Worm (Caenorhabditis elegans) whole organism, L4 larva: ENCODE data around the gene C16D9.1.

Experiments used
- F26F4.8 ChIP-seq: fragments of 200-800 bp; sonication (Bioruptor generic); conservative IDR thresholded peaks from 2 replicates; pipeline ENCODE4 v1.3.6; 2022; ENCODE audit warnings: missing genetic modification characterization, missing compliant biosample characterization
- F37D6.2 ChIP-seq: sonication (generic microtip); optimal IDR thresholded peaks from 2 replicates; lab custom pipeline; 2016; ENCODE audit warnings: mild to moderate bottlenecking, missing genetic modification characterization, missing compliant biosample characterization
- F49E8.2 ChIP-seq: sonication (generic microtip); optimal IDR thresholded peaks from 2 replicates; lab custom pipeline; 2016; ENCODE audit warnings: missing compliant biosample characterization, mild to moderate bottlenecking, missing genetic modification characterization, borderline replicate concordance
- R02D3.7 ChIP-seq: fragments of 150-350 bp; sonication (generic microtip); optimal IDR thresholded peaks from 3 replicates; lab custom pipeline; 2014; ENCODE audit warnings: missing biosample characterization, missing genetic modification characterization
- Y75B8A.6 ChIP-seq: fragments of 200-800 bp; sonication (Bioruptor generic); IDR thresholded peaks from 2 replicates; pipeline ENCODE4 v1.3.6; 2022; ENCODE audit warnings: missing genetic modification reagents, missing genetic modification characterization, missing compliant biosample characterization
- ZK337.2 ChIP-seq: fragments of 200-800 bp; sonication (Bioruptor generic); IDR thresholded peaks from 2 replicates; pipeline ENCODE4 v1.3.6; 2022; ENCODE audit warnings: missing genetic modification reagents, missing genetic modification characterization, missing compliant biosample characterization
- aha-1 ChIP-seq: fragments of 150-350 bp; peaks from one replicate; lab custom pipeline; 2014; ENCODE audit warnings: missing biosample characterization, missing genetic modification characterization
- aly-2 ChIP-seq: sonication (generic microtip); optimal IDR thresholded peaks from 2 replicates; lab custom pipeline; 2018; ENCODE audit warnings: missing biosample characterization, missing genetic modification characterization
- ama-1 ChIP-seq: fragments of 150-350 bp; optimal IDR thresholded peaks from 2 replicates; lab custom pipeline; 2014; ENCODE audit warnings: inconsistent platforms, mixed read lengths
- arid-1 ChIP-seq: fragments of 200-800 bp; sonication (Bioruptor generic); conservative IDR thresholded peaks from 2 replicates; pipeline ENCODE4 v1.3.6; 2022; ENCODE audit warnings: missing genetic modification reagents, missing genetic modification characterization, missing compliant biosample characterization
- ceh-20 ChIP-seq: fragments of 200-800 bp; sonication (Bioruptor generic); IDR thresholded peaks from 2 replicates; pipeline ENCODE4 v1.3.6; 2022; ENCODE audit warnings: missing genetic modification reagents, missing genetic modification characterization, missing compliant biosample characterization
- cey-2 ChIP-seq: sonication (generic microtip); optimal IDR thresholded peaks from 3 replicates; lab custom pipeline; 2017; ENCODE audit warnings: missing genetic modification characterization, mild to moderate bottlenecking, missing compliant biosample characterization, antibody characterized with exemption, borderline replicate concordance; ENCODE audit not compliant: insufficient read depth
- daf-12 ChIP-seq: fragments of 150-350 bp; optimal IDR thresholded peaks from 2 replicates; lab custom pipeline; 2014; ENCODE audit warnings: missing biosample characterization, missing genetic modification reagents, missing genetic modification characterization
- daf-16 ChIP-seq, 3 experiments: sonication (generic microtip); optimal IDR thresholded peaks; 2 replicates each; lab custom pipeline; 2016 to 2017; ENCODE audit warnings: missing genetic modification characterization in 3 of 3, missing genetic modification reagents in 3 of 3, mild to moderate bottlenecking in 2 of 3, missing compliant biosample characterization in 2 of 3, missing biosample characterization in 1 of 3, moderate library complexity in 1 of 3
- dmd-6 ChIP-seq: fragments of 200-800 bp; sonication (Bioruptor generic); IDR thresholded peaks from 2 replicates; pipeline ENCODE4 v1.3.6; 2022; ENCODE audit warnings: missing genetic modification reagents, missing genetic modification characterization, missing compliant biosample characterization
- dmd-9 ChIP-seq: fragments of 200-800 bp; sonication (Bioruptor generic); IDR thresholded peaks from 2 replicates; pipeline ENCODE4 v1.3.6; 2022; ENCODE audit warnings: missing genetic modification reagents, missing genetic modification characterization, missing compliant biosample characterization
- hlh-11 ChIP-seq: fragments of 200-800 bp; sonication (Bioruptor generic); optimal IDR thresholded peaks from 2 replicates; lab custom pipeline; 2018; ENCODE audit warnings: mild to moderate bottlenecking, missing genetic modification characterization, missing compliant biosample characterization
- hlh-30 ChIP-seq: sonication (generic microtip); optimal IDR thresholded peaks from 2 replicates; lab custom pipeline; 2017; ENCODE audit warnings: antibody characterized with exemption, mild to moderate bottlenecking, missing genetic modification characterization, missing compliant biosample characterization; ENCODE audit not compliant: insufficient read depth
- hmg-1.1 ChIP-seq: fragments of 200-800 bp; sonication (Bioruptor generic); IDR thresholded peaks from 2 replicates; pipeline ENCODE4 v1.3.6; 2022; ENCODE audit warnings: missing genetic modification reagents, missing genetic modification characterization, missing compliant biosample characterization
- lim-7 ChIP-seq: fragments of 200-800 bp; sonication (Bioruptor generic); IDR thresholded peaks from 2 replicates; pipeline ENCODE4 v1.3.6; 2022; ENCODE audit warnings: missing genetic modification characterization, missing compliant biosample characterization
- lin-15B ChIP-seq: fragments of 150-350 bp; sonication (generic microtip); optimal IDR thresholded peaks from 3 replicates; lab custom pipeline; 2014; ENCODE audit warnings: missing biosample characterization, missing genetic modification characterization
- lin-38 ChIP-seq: fragments of 200-800 bp; sonication (Bioruptor generic); IDR thresholded peaks from 2 replicates; pipeline ENCODE4 v1.3.6; 2022; ENCODE audit warnings: missing genetic modification reagents, missing genetic modification characterization, missing compliant biosample characterization
- lsy-2 ChIP-seq, 2 experiments: fragments of 150-350 bp in 1 of 2; sonication (generic microtip) in 1 of 2; optimal IDR thresholded peaks; 2 replicates each; lab custom pipeline; 2014 to 2017; ENCODE audit warnings: missing biosample characterization in 2 of 2, missing genetic modification characterization in 2 of 2
- mdl-1 ChIP-seq, 2 experiments: fragments of 150-350 bp in 1 of 2; sonication (generic microtip) in 1 of 2; optimal IDR thresholded peaks; 2 replicates each; lab custom pipeline; 2014 to 2017; ENCODE audit warnings: missing biosample characterization in 2 of 2, missing genetic modification characterization in 2 of 2
- nhr-237 ChIP-seq: sonication (generic microtip); optimal IDR thresholded peaks from 2 replicates; lab custom pipeline; 2017; ENCODE audit warnings: missing biosample characterization, missing genetic modification characterization
- nhr-25 ChIP-seq: sonication (generic microtip); optimal IDR thresholded peaks from 2 replicates; lab custom pipeline; 2017; ENCODE audit warnings: missing genetic modification characterization, mild to moderate bottlenecking, missing compliant biosample characterization, antibody characterized with exemption, moderate library complexity, borderline replicate concordance; ENCODE audit not compliant: insufficient read depth
- nhr-28 ChIP-seq: fragments of 150-350 bp; optimal IDR thresholded peaks from 2 replicates; lab custom pipeline; 2014; ENCODE audit warnings: missing biosample characterization, missing genetic modification characterization
- nhr-41 ChIP-seq: fragments of 200-800 bp; sonication (Bioruptor generic); IDR thresholded peaks from 2 replicates; pipeline ENCODE4 v1.3.6; 2022; ENCODE audit warnings: missing genetic modification reagents, missing genetic modification characterization, missing compliant biosample characterization
- nhr-42 ChIP-seq: fragments of 200-800 bp; sonication (Bioruptor generic); IDR thresholded peaks from 2 replicates; pipeline ENCODE4 v1.3.6; 2022; ENCODE audit warnings: missing genetic modification characterization, missing compliant biosample characterization
- nhr-48 ChIP-seq: sonication (generic microtip); optimal IDR thresholded peaks from 2 replicates; lab custom pipeline; 2016; ENCODE audit warnings: mild to moderate bottlenecking, missing genetic modification characterization, missing compliant biosample characterization
- nhr-76 ChIP-seq: fragments of 150-350 bp; optimal IDR thresholded peaks from 2 replicates; lab custom pipeline; 2014; ENCODE audit warnings: missing biosample characterization, missing genetic modification characterization
- pqm-1 ChIP-seq: sonication (generic microtip); optimal IDR thresholded peaks from 2 replicates; lab custom pipeline; 2017; ENCODE audit warnings: missing biosample characterization, missing genetic modification characterization
- rbr-2 ChIP-seq: sonication (generic microtip); optimal IDR thresholded peaks from 2 replicates; lab custom pipeline; 2016; ENCODE audit warnings: missing genotype, missing genetic modification characterization, missing compliant biosample characterization
- saeg-2 ChIP-seq: fragments of 200-800 bp; sonication (Bioruptor generic); IDR thresholded peaks from 2 replicates; pipeline ENCODE4 v1.3.6; 2022; ENCODE audit warnings: missing genetic modification reagents, missing genetic modification characterization, missing compliant biosample characterization
- sdz-12 ChIP-seq: fragments of 200-800 bp; sonication (Bioruptor generic); optimal IDR thresholded peaks from 2 replicates; lab custom pipeline; 2018; ENCODE audit warnings: mild to moderate bottlenecking, missing genetic modification characterization, missing compliant biosample characterization
- set-16 ChIP-seq: fragments of 200-800 bp; sonication (Bioruptor generic); IDR thresholded peaks from 2 replicates; pipeline ENCODE4 v1.3.6; 2022; ENCODE audit warnings: missing genetic modification reagents, missing genetic modification characterization, missing compliant biosample characterization
- skn-1 ChIP-seq: fragments of 150-350 bp; optimal IDR thresholded peaks from 2 replicates; lab custom pipeline; 2014; ENCODE audit warnings: missing biosample characterization, missing genetic modification characterization
- snpc-1.2 ChIP-seq: fragments of 200-800 bp; sonication (Bioruptor generic); IDR thresholded peaks from 2 replicates; pipeline ENCODE4 v1.3.6; 2022; ENCODE audit warnings: missing genetic modification reagents, missing genetic modification characterization, missing compliant biosample characterization
- spr-1 ChIP-seq: sonication (generic microtip); optimal IDR thresholded peaks from 2 replicates; lab custom pipeline; 2016; ENCODE audit warnings: mild to moderate bottlenecking, missing genetic modification characterization, missing compliant biosample characterization
- unc-39 ChIP-seq: sonication (generic microtip); optimal IDR thresholded peaks from 2 replicates; lab custom pipeline; 2017; ENCODE audit warnings: missing biosample characterization, missing genetic modification characterization
- unc-62 ChIP-seq, 3 experiments: fragments of 150-350 bp in 1 of 3; sonication (generic microtip); optimal IDR thresholded peaks in 2 of 3; peaks in 1 of 3; 1 replicate in 1 of 3; 2 replicates in 2 of 3; lab custom pipeline; 2014 to 2017; ENCODE audit warnings: missing biosample characterization in 3 of 3, missing genetic modification characterization in 3 of 3, missing genetic modification reagents in 3 of 3, missing genotype in 1 of 3
- zfp-3 ChIP-seq: fragments of 200-800 bp; sonication (Bioruptor generic); conservative IDR thresholded peaks from 2 replicates; pipeline ENCODE4 v1.3.6; 2022; ENCODE audit warnings: missing genetic modification reagents, missing genetic modification characterization, missing compliant biosample characterization
- zip-2 ChIP-seq: fragments of 150-350 bp; optimal IDR thresholded peaks from 2 replicates; lab custom pipeline; 2014; ENCODE audit warnings: missing biosample characterization, missing genetic modification characterization

C16D9.1 gene

DNA sequence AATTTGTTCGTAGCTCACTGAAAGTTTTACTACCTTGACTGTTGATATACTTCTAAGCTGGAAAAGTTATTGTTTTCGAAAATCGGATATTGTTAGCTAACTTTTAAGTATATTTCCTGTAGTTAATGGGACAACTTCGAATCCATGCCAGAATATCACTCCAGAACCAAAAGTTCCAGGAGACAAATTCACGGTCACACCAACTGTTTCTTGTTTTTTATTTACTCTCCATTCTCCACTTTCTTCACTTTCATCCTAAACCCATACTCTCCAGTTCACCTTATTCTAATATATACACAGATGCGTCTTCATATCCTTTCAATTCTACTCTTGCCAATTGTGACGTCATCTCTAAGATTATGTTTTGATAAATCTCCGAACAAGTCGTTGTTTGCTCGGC lies at the start of gene C16D9.1:
C16D9.1 (plus strand) TSS at position 301 of the 400 bp plus-strand sequence.
- no peak for TF ChIP-seq unc-62 (GFP tag; optimal IDR thresholded peaks at IDR 0.05 in 1 of 2; lab: Kevin White, UChicago)
- TF ChIP-seq unc-62 (tag; optimal IDR thresholded peaks at IDR 0.05; lab: Kevin White, UChicago): no peak
- no peak for TF ChIP-seq cey-2 (tag; lab: Kevin White, UChicago)
- no peak for TF ChIP-seq lin-15B (tag; lab: Kevin White, UChicago)
- no peak for TF ChIP-seq zip-2
- TF ChIP-seq nhr-41: no peak
- no peak for TF ChIP-seq nhr-237 (tag; lab: Kevin White, UChicago)
- TF ChIP-seq ama-1 (lab: Kevin White, UChicago): no peak
- TF ChIP-seq arid-1 (GFP tag; lab: Robert Waterston, UW): no peak
- TF ChIP-seq R02D3.7 (tag; lab: Kevin White, UChicago): no peak

DNA sequence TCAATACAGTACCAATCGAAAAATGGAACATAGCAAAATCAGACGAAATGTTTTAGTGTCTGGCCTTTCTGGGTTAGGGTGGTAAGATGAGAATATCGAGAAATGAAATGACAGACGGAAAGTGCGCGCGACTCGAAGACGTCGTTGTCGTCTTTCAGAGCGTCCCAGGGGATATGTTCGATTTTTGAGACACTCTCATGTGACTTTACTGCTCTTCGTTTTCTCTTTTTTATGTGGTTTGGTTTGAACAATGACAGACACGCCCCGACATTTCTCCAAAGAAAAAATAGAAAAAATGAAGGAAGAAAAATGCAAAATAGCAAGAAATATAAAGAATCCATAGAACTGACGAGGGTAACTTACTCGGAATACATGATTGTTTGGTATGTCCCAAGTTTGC lies 48.6 kb upstream of the C16D9.1 start:
- TF ChIP-seq unc-62 (GFP tag; optimal IDR thresholded peaks at IDR 0.05 in 1 of 2; lab: Kevin White, UChicago) (peak in 1 of 2 experiments; percentile 91), unc-62 (tag; optimal IDR thresholded peaks at IDR 0.05; lab: Kevin White, UChicago) (no peak), aha-1 (tag; lab: Kevin White, UChicago) (peak; percentile 41), mdl-1 (tag; optimal IDR thresholded peaks at IDR 0.05; lab: Kevin White, UChicago) (no peak), zip-2 (no peak), lsy-2 (tag; optimal IDR thresholded peaks at IDR 0.05; lab: Kevin White, UChicago) (peak in 1 of 2 experiments; percentile 38)

DNA sequence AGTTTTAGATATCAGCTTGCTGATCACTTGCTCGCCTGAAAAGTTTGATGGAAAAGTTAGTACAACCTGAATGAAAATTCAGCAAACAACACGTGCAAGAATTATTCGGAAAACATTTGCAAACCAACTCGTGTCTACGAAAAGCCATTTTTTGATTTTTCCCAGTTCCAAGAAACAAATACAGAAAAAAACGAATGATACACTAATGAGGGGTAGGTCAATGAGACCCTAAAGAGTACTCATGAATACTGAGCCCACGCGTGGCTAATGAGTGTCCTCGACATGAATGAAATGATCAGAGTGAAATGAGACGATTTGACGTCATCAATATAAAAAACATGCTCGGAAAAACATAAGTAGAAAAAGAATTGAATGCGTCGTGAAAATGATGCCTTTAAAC lies 47.1 kb upstream of the C16D9.1 start:
- TF ChIP-seq aly-2 (tag; lab: Kevin White, UChicago) (no peak), saeg-2 (0 out of 2 replicates have a peak, but pooled peaks have one; percentile 21), zfp-3 (GFP tag; lab: Robert Waterston, UW) (no peak)

DNA sequence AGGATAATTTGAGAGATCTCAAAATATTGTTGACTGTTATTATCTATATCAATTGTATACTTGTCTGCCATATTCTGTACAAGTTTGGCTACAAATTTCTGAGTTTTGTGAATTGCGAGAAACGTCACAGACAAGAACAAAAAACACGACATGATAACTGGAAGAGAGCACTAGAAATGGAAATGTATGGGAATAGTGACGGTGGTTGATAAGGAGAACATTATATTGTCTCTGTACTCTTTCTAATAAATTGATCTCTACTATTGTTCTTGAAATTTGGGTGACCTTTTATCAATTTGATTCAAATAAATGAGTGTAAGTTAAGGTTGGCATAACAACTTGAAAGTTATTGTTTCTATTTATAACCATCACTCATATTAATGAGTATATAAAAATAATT lies 46.3 kb upstream of the C16D9.1 start:
- TF ChIP-seq nhr-76 (tag; lab: Kevin White, UChicago): no peak
- TF ChIP-seq F49E8.2 (tag; lab: Kevin White, UChicago): no peak
- no peak for TF ChIP-seq Y75B8A.6 (GFP tag; lab: Robert Waterston, UW)
- TF ChIP-seq nhr-25 (tag; lab: Kevin White, UChicago): no peak
- peak; percentile 9 for TF ChIP-seq nhr-48 (tag; lab: Kevin White, UChicago)
- no peak for TF ChIP-seq lsy-2 (tag; optimal IDR thresholded peaks at IDR 0.05; lab: Kevin White, UChicago)
- no peak for TF ChIP-seq rbr-2 (tag; lab: Kevin White, UChicago)
- TF ChIP-seq daf-12: no peak
- TF ChIP-seq nhr-237 (tag; lab: Kevin White, UChicago): no peak
- TF ChIP-seq mdl-1 (tag; optimal IDR thresholded peaks at IDR 0.05; lab: Kevin White, UChicago): no peak
- no peak for TF ChIP-seq sdz-12
- no peak for TF ChIP-seq skn-1
- no peak for TF ChIP-seq F26F4.8
- TF ChIP-seq unc-39: no peak
- no peak for TF ChIP-seq aly-2 (tag; lab: Kevin White, UChicago)
- TF ChIP-seq nhr-28: peak; percentile 68
- no peak for TF ChIP-seq dmd-9 (GFP tag; lab: Robert Waterston, UW)
- no peak for TF ChIP-seq aha-1 (tag; lab: Kevin White, UChicago)
- TF ChIP-seq spr-1 (tag; lab: Kevin White, UChicago): no peak
- no peak for TF ChIP-seq lim-7 (GFP tag; lab: Robert Waterston, UW)
- TF ChIP-seq snpc-1.2 (GFP tag; lab: Robert Waterston, UW): no peak
- no peak for TF ChIP-seq daf-16 (GFP tag; optimal IDR thresholded peaks at IDR 0.05; lab: Kevin White, UChicago)
- peak; percentile 79 for TF ChIP-seq daf-16 (tag; optimal IDR thresholded peaks at IDR 0.05; lab: Kevin White, UChicago)
- TF ChIP-seq saeg-2: no peak
- TF ChIP-seq pqm-1 (tag; lab: Kevin White, UChicago): peak; percentile 92
- no peak for TF ChIP-seq set-16 (GFP tag; lab: Robert Waterston, UW)
- no peak for TF ChIP-seq unc-62 (GFP tag; optimal IDR thresholded peaks at IDR 0.05 in 1 of 2; lab: Kevin White, UChicago)
- TF ChIP-seq unc-62 (tag; optimal IDR thresholded peaks at IDR 0.05; lab: Kevin White, UChicago): no peak
- peak; percentile 59 for TF ChIP-seq dmd-6 (GFP tag; lab: Robert Waterston, UW)
- TF ChIP-seq ZK337.2 (GFP tag; lab: Robert Waterston, UW): no peak
- no peak for TF ChIP-seq ceh-20 (GFP tag; lab: Robert Waterston, UW)
- TF ChIP-seq hmg-1.1 (GFP tag; lab: Robert Waterston, UW): no peak
- no peak for TF ChIP-seq lin-38
- no peak for TF ChIP-seq F37D6.2
- TF ChIP-seq nhr-42 (GFP tag; lab: Robert Waterston, UW): no peak
- TF ChIP-seq hlh-11 (tag; lab: Kevin White, UChicago): peak; percentile 55
- no peak for TF ChIP-seq hlh-30 (tag; lab: Kevin White, UChicago)
